Fruit fly (Drosophila melanogaster): ENCODE results near the gene Kap-alpha3.
A peak's percentile ranks its signal among the peaks of the same experiment; 100 is the strongest.

Gene Kap-alpha3

DNA sequence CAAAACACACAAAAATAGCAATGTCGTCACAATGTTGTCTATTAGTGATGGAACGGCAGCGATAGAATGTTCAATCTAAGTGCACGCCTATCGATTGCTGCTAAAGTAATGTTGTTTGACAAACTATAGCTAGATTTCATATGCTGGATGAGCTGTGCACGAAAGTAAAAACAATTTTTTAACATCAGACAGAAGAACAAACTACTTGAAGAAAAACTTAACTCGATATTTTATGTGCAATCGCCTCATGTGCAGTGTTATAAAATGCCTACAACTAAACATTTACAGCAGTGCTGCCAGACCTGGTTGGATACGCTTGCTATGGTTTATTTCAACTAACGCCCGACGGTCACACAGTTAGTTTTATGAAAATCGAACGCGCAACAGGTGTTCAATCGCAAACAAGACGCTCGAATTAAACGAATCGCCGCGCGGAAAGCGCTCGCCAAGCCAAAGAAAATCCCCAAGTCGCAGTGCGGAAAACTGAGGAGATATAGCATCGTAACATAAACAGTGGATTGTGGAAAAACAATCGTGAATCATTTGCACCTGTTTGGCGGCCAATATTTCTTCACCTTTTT lies 13.5 kb upstream of the Kap-alpha3 start, which contains the start of the genes bocks and CG8312 (continued):
- no peak for TF ChIP-seq exex (tag; optimal IDR thresholded peaks at IDR 0.05)
- no peak for TF ChIP-seq Trl (optimal IDR thresholded peaks at IDR 0.05)
- peak; percentile 63 for TF ChIP-seq Trl (GFP tag; optimal IDR thresholded peaks at IDR 0.05)
- peak; percentile 60 for TF ChIP-seq CrebB (tag; optimal IDR thresholded peaks at IDR 0.05)
- peak; percentile 73 for TF ChIP-seq Hmr (GFP tag; optimal IDR thresholded peaks at IDR 0.05)
- no peak for TF ChIP-seq CG3065 (GFP tag; optimal IDR thresholded peaks at IDR 0.05)
- TF ChIP-seq CG30431 (GFP tag; optimal IDR thresholded peaks at IDR 0.05), result no peak
- TF ChIP-seq Sox102F (GFP tag; optimal IDR thresholded peaks at IDR 0.05), result no peak
- TF ChIP-seq slou (GFP tag; optimal IDR thresholded peaks at IDR 0.05), result no peak
- no peak for TF ChIP-seq CG17328 (GFP tag; IDR thresholded peaks at IDR 0.05)
- TF ChIP-seq CG11695 (GFP tag; IDR thresholded peaks at IDR 0.05), result no peak
- peak; percentile 44 for TF ChIP-seq Mad (GFP tag; optimal IDR thresholded peaks at IDR 0.05)
- TF ChIP-seq NC2β (GFP tag; optimal IDR thresholded peaks at IDR 0.05), result peak; percentile 77
- TF ChIP-seq Fer1 (GFP tag; optimal IDR thresholded peaks at IDR 0.05), result peak; percentile 48
- no peak for TF ChIP-seq yki (optimal IDR thresholded peaks at IDR 0.05)
- no peak for TF ChIP-seq tap (tag; optimal IDR thresholded peaks at IDR 0.05)
- no peak for TF ChIP-seq CG8281 (tag; optimal IDR thresholded peaks at IDR 0.05)
- no peak for TF ChIP-seq CG4707 (GFP tag; optimal IDR thresholded peaks at IDR 0.05)
- peak; percentile 5 for TF ChIP-seq grn (GFP tag; optimal IDR thresholded peaks at IDR 0.05)
- TF ChIP-seq Ets65A (GFP tag), result peak; percentile 56
- no peak for TF ChIP-seq CG11456 (GFP tag; IDR thresholded peaks at IDR 0.05)
- peak; percentile 16 for TF ChIP-seq CG7556 (GFP tag; optimal IDR thresholded peaks at IDR 0.05)
- TF ChIP-seq Atf6 (GFP tag; IDR thresholded peaks at IDR 0.05), result no peak
- TF ChIP-seq kay (GFP tag; optimal IDR thresholded peaks at IDR 0.05), result peak; percentile 54
- peak; percentile 72 for TF ChIP-seq HLH54F (GFP tag; optimal IDR thresholded peaks at IDR 0.05)
- TF ChIP-seq MESR4 (GFP tag; optimal IDR thresholded peaks at IDR 0.05), result peak; percentile 64
- peak; percentile 5 for TF ChIP-seq CG8944 (GFP tag; optimal IDR thresholded peaks at IDR 0.05)
- peak; percentile 66 for TF ChIP-seq gsb-n (tag; optimal IDR thresholded peaks at IDR 0.05)
- TF ChIP-seq PHDP (tag; optimal IDR thresholded peaks at IDR 0.05), result peak; percentile 14
- no peak for TF ChIP-seq CG31388 (GFP tag; optimal IDR thresholded peaks at IDR 0.05)
- TF ChIP-seq trh (GFP tag; optimal IDR thresholded peaks at IDR 0.05), result no peak
- TF ChIP-seq CG12104 (GFP tag; optimal IDR thresholded peaks at IDR 0.05), result no peak
- no peak for TF ChIP-seq Hand (GFP tag; optimal IDR thresholded peaks at IDR 0.05)
- no peak for TF ChIP-seq danr (GFP tag; IDR thresholded peaks at IDR 0.05)
- peak; percentile 20 for TF ChIP-seq Side (GFP tag; optimal IDR thresholded peaks at IDR 0.05)
- peak; percentile 50 for TF ChIP-seq CG8924 (tag; optimal IDR thresholded peaks at IDR 0.05)
- no peak for TF ChIP-seq CG5180 (GFP tag; optimal IDR thresholded peaks at IDR 0.05)
- TF ChIP-seq dm (GFP tag; optimal IDR thresholded peaks at IDR 0.05), result peak; percentile 58
- TF ChIP-seq cg (GFP tag; optimal IDR thresholded peaks at IDR 0.05), result no peak
- TF ChIP-seq Aef1 (GFP tag; IDR thresholded peaks at IDR 0.05), result no peak
- TF ChIP-seq CG15601 (tag; optimal IDR thresholded peaks at IDR 0.05), result peak; percentile 82
- peak; percentile 42 for TF ChIP-seq CG13296 (GFP tag; optimal IDR thresholded peaks at IDR 0.05)
- TF ChIP-seq pros (GFP tag; optimal IDR thresholded peaks at IDR 0.05), result no peak
- no peak for TF ChIP-seq CG1832 (GFP tag; optimal IDR thresholded peaks at IDR 0.05)
- no peak for TF ChIP-seq ap (GFP tag; IDR thresholded peaks at IDR 0.05)
- no peak for TF ChIP-seq Mrtf (GFP tag; IDR thresholded peaks at IDR 0.05)
- no peak for TF ChIP-seq B-H1 (GFP tag; IDR thresholded peaks at IDR 0.05)
- no peak for TF ChIP-seq schlank (tag; optimal IDR thresholded peaks at IDR 0.05)
- peak in 1 of 3 experiments; percentile 30 for TF ChIP-seq lola (GFP tag; optimal IDR thresholded peaks at IDR 0.05)
- no peak for TF ChIP-seq usp (GFP tag; optimal IDR thresholded peaks at IDR 0.05)
- no peak for TF ChIP-seq ATbp (GFP tag; optimal IDR thresholded peaks at IDR 0.05)
- no peak for TF ChIP-seq H2.0 (GFP tag; IDR thresholded peaks at IDR 0.05)

All from whole organism, embryonic.